Fruit fly (Drosophila melanogaster): ENCODE data around the gene drl.

DNA sequence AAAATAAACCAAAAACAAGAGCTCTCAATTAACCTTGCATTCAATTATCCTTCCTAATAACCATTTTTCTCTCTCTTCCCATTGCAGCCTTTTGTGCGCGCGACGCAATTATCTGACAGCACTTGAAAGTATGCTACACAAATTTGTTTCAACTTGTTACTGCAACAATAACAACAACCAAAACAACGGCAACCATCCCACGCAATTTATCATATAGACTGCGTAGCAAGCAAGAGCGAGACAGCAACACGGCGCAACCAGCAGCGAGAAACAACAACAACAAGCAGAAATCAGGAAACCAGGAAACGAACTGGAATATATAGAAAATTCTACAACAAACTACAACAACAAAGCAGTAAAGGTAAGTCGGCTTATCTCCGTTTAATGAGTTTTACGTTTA lies 24.1 kb upstream of the drl start:
- TF ChIP-seq Dll (optimal IDR thresholded peaks at IDR 0.05) (no peak), usp (GFP tag; optimal IDR thresholded peaks at IDR 0.05) (no peak), EcR (GFP tag; optimal IDR thresholded peaks at IDR 0.05) (no peak)
